Worm (Caenorhabditis elegans): ENCODE data around the gene H41C03.1.

Gene H41C03.1

ce11 chrII:5844694-5845129 is 9.5 kb upstream of the H41C03.1 start (continued):
- TF ChIP-seq unc-62 (GFP tag; optimal IDR thresholded peaks at IDR 0.05) = peak; percentile 74
- TF ChIP-seq lin-39 (tag; optimal IDR thresholded peaks at IDR 0.05) = peak; percentile 99
- peak; percentile 99 for TF ChIP-seq hmg-11 (tag; optimal IDR thresholded peaks at IDR 0.05)
- no peak for TF ChIP-seq nhr-237 (tag; optimal IDR thresholded peaks at IDR 0.05)
- peak; percentile 79 for TF ChIP-seq ztf-4 (tag; optimal IDR thresholded peaks at IDR 0.05)
- TF ChIP-seq ceh-28 (tag; optimal IDR thresholded peaks at IDR 0.05) = peak; percentile 97
- TF ChIP-seq eor-1 (tag; optimal IDR thresholded peaks at IDR 0.05) = peak in 1 of 2 experiments; percentile 84
- TF ChIP-seq fos-1 (tag; optimal IDR thresholded peaks at IDR 0.05) = peak; percentile 87
- TF ChIP-seq elt-3 (tag; optimal IDR thresholded peaks at IDR 0.05) = peak in 2 of 3 experiments; percentile 91 to 97
- peak; percentile 96 for TF ChIP-seq aly-2 (tag; optimal IDR thresholded peaks at IDR 0.05)
- TF ChIP-seq ceh-9 (tag; optimal IDR thresholded peaks at IDR 0.05) = peak; percentile 37
- peak; percentile 94 for TF ChIP-seq pqm-1 (tag; optimal IDR thresholded peaks at IDR 0.05)
- peak; percentile 85 for TF ChIP-seq elt-1 (tag; optimal IDR thresholded peaks at IDR 0.05)
- TF ChIP-seq lin-15B (tag; optimal IDR thresholded peaks at IDR 0.05) = peak; percentile 82
- no peak for TF ChIP-seq nhr-67 (tag; optimal IDR thresholded peaks at IDR 0.05)
- peak; percentile 82 for TF ChIP-seq fkh-2 (tag; optimal IDR thresholded peaks at IDR 0.05)

- TF ChIP-seq ceh-9 (tag; optimal IDR thresholded peaks at IDR 0.05) (no peak), sea-2 (GFP tag; optimal IDR thresholded peaks at IDR 0.05) (no peak), fkh-10 (GFP tag; optimal IDR thresholded peaks at IDR 0.05) (no peak), nhr-23 (tag; optimal IDR thresholded peaks at IDR 0.05) (no peak), lin-15B (tag; optimal IDR thresholded peaks at IDR 0.05) (no peak), daf-12 (tag; optimal IDR thresholded peaks at IDR 0.05) (no peak), nhr-43 (tag; optimal IDR thresholded peaks at IDR 0.05; ENCODE audit: poor library complexity, severe bottlenecking) (no peak), egl-27 (tag; optimal IDR thresholded peaks at IDR 0.05) (no peak), ztf-4 (tag; optimal IDR thresholded peaks at IDR 0.05) (no peak), nhr-77 (tag; optimal IDR thresholded peaks at IDR 0.05) (no peak), egl-5 (tag; optimal IDR thresholded peaks at IDR 0.05) (no peak), nfya-1 (tag; optimal IDR thresholded peaks at IDR 0.05; ENCODE audit: insufficient read depth) (no peak), R02D3.7 (tag; optimal IDR thresholded peaks at IDR 0.05) (no peak), aly-2 (tag; optimal IDR thresholded peaks at IDR 0.05) (no peak), mdl-1 (tag; optimal IDR thresholded peaks at IDR 0.05) (no peak), ZK546.5 (tag; optimal IDR thresholded peaks at IDR 0.05) (no peak), zag-1 (tag; optimal IDR thresholded peaks at IDR 0.05) (no peak), jun-1 (tag; optimal IDR thresholded peaks at IDR 0.05) (no peak)
These were observed 8.8 kb upstream of the H41C03.1 start, which contains the start of the genes ZK1248.17 and H41C03.3 for ce11 chrII:5845441-5845840. Gene ZK1248.17, minus strand, starts transcription at chrII:5845541. Gene H41C03.3, plus strand, starts transcription at chrII:5845777.

ce11 chrII:5846181-5846580 is 8.0 kb upstream of the H41C03.1 start:
- TF ChIP-seq elt-3 (tag; optimal IDR thresholded peaks at IDR 0.05) (no peak), pha-4 (tag; optimal IDR thresholded peaks at IDR 0.05) (peak; percentile 68), mml-1 (tag; optimal IDR thresholded peaks at IDR 0.05) (no peak), eor-1 (tag; optimal IDR thresholded peaks at IDR 0.05) (no peak), nhr-12 (tag; optimal IDR thresholded peaks at IDR 0.05) (no peak), fkh-10 (GFP tag; optimal IDR thresholded peaks at IDR 0.05) (no peak), nhr-23 (tag; optimal IDR thresholded peaks at IDR 0.05) (no peak), nfya-1 (tag; optimal IDR thresholded peaks at IDR 0.05; ENCODE audit: insufficient read depth) (no peak), snpc-4 (tag; optimal IDR thresholded peaks at IDR 0.05) (no peak), jun-1 (tag; optimal IDR thresholded peaks at IDR 0.05) (no peak), nhr-25 (tag; optimal IDR thresholded peaks at IDR 0.05) (no peak), tbx-2 (tag; optimal IDR thresholded peaks at IDR 0.05) (no peak), sea-2 (GFP tag; optimal IDR thresholded peaks at IDR 0.05) (no peak), fkh-2 (tag; optimal IDR thresholded peaks at IDR 0.05) (no peak), elt-2 (tag; optimal IDR thresholded peaks at IDR 0.05) (peak; percentile 70), ZK546.5 (tag; optimal IDR thresholded peaks at IDR 0.05) (no peak), nhr-76 (tag; optimal IDR thresholded peaks at IDR 0.05) (no peak), nhr-11 (tag; optimal IDR thresholded peaks at IDR 0.05) (no peak), aly-2 (tag; optimal IDR thresholded peaks at IDR 0.05) (no peak), mdl-1 (tag; optimal IDR thresholded peaks at IDR 0.05) (no peak), egl-5 (tag; optimal IDR thresholded peaks at IDR 0.05) (no peak), pqm-1 (tag; optimal IDR thresholded peaks at IDR 0.05) (peak; percentile 5)

Measured in whole organism, L3 larva.